Worm (Caenorhabditis elegans): ENCODE data around the gene cutl-12.

The cutl-12 gene

DNA sequence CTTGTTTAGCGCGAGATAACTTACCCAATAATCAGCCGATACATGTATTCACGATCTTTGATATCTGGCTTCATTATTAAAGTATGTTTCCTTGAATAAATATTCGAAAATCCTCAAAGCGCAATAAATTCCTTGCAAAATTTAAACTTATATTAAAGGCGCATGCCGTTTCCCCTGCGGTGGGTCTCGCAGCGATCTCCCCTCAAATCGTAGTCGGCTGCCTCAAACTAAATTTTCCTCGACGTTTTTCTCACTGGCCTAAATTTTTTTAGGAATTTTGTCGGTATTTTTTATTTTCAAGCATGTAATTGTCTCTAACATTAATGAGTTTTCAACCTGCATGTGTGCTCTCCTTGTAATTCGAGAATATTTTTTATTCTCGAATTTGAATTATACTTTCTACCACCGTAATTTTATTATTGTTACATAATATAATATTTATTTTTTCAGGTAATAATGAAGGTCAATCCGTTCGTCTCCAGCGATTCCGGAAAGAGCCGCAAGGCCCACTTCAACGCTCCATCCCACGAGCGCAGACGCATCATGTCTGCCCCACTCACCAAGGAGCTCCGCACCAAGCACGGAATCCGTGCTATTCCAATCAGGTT is 31.8 kb downstream of the cutl-12 start, which contains the start of the genes cpf-1 and rpl-26 (continued):
- no peak for TF ChIP-seq pax-3 (tag; optimal IDR thresholded peaks at IDR 0.05)
- peak; percentile 29 for TF ChIP-seq lin-15B (tag; optimal IDR thresholded peaks at IDR 0.05)
- no peak for TF ChIP-seq ceh-63 (GFP tag; optimal IDR thresholded peaks at IDR 0.05)
- TF ChIP-seq snu-23 (GFP tag; optimal IDR thresholded peaks at IDR 0.05): peak; percentile 69
- TF ChIP-seq nhr-77 (tag; optimal IDR thresholded peaks at IDR 0.05): peak; percentile 37
- peak; percentile 72 to 73 for TF ChIP-seq efl-1 (optimal IDR thresholded peaks at IDR 0.05)
- TF ChIP-seq efl-1 (GFP tag; optimal IDR thresholded peaks at IDR 0.05 in 1 of 2): peak; percentile 73 to 96
- no peak for TF ChIP-seq ama-1 (optimal IDR thresholded peaks at IDR 0.05)
- no peak for TF ChIP-seq aly-2 (tag; optimal IDR thresholded peaks at IDR 0.05)
- TF ChIP-seq jun-1 (tag; optimal IDR thresholded peaks at IDR 0.05): peak; percentile 37
- TF ChIP-seq irx-1 (tag; optimal IDR thresholded peaks at IDR 0.05): no peak
- TF ChIP-seq unc-98 (GFP tag; IDR thresholded peaks at IDR 0.05): no peak
- peak in 1 of 6 experiments; percentile 84 for TF ChIP-seq elt-3 (tag; optimal IDR thresholded peaks at IDR 0.05)
- TF ChIP-seq ztf-11 (tag; optimal IDR thresholded peaks at IDR 0.05): no peak
- no peak for TF ChIP-seq ztf-4 (tag; optimal IDR thresholded peaks at IDR 0.05)
- TF ChIP-seq dsc-1 (tag; optimal IDR thresholded peaks at IDR 0.05): no peak
- TF ChIP-seq swsn-7 (tag; optimal IDR thresholded peaks at IDR 0.05): peak; percentile 53
- peak; percentile 25 for TF ChIP-seq fos-1 (tag; optimal IDR thresholded peaks at IDR 0.05)
- no peak for TF ChIP-seq tlp-1 (tag; optimal IDR thresholded peaks at IDR 0.05)
- no peak for TF ChIP-seq nhr-90 (tag; optimal IDR thresholded peaks at IDR 0.05; ENCODE audit: poor library complexity)
- TF ChIP-seq ceh-8 (GFP tag; optimal IDR thresholded peaks at IDR 0.05): no peak
- TF ChIP-seq alr-1 (tag; optimal IDR thresholded peaks at IDR 0.05; ENCODE audit: borderline replicate concordance): no peak
- no peak for TF ChIP-seq nhr-84 (tag; optimal IDR thresholded peaks at IDR 0.05)
- TF ChIP-seq efl-3 (GFP tag; optimal IDR thresholded peaks at IDR 0.05): no peak
- peak in 1 of 2 experiments; percentile 39 for TF ChIP-seq mdl-1 (tag; optimal IDR thresholded peaks at IDR 0.05)
- TF ChIP-seq nhr-237 (tag; optimal IDR thresholded peaks at IDR 0.05): no peak
- TF ChIP-seq fkh-10 (GFP tag; optimal IDR thresholded peaks at IDR 0.05): no peak
- TF ChIP-seq mep-1 (tag; optimal IDR thresholded peaks at IDR 0.05): peak; percentile 69
- peak; percentile 71 for TF ChIP-seq nhr-20 (tag; optimal IDR thresholded peaks at IDR 0.05)
- TF ChIP-seq C04F5.9 (tag; optimal IDR thresholded peaks at IDR 0.05): no peak
- peak; percentile 26 for TF ChIP-seq unc-86 (tag; optimal IDR thresholded peaks at IDR 0.05)
- no peak for TF ChIP-seq nhr-28 (tag; optimal IDR thresholded peaks at IDR 0.05)
- TF ChIP-seq hpl-2 (GFP tag; optimal IDR thresholded peaks at IDR 0.05): no peak
- TF ChIP-seq nhr-47 (tag; optimal IDR thresholded peaks at IDR 0.05): peak; percentile 44
- peak; percentile 38; the same call in 1 of the 2 replicates for TF ChIP-seq isw-1 (GFP tag; IDR thresholded peaks at IDR 0.05)
- TF ChIP-seq ceh-88 (GFP tag; IDR thresholded peaks at IDR 0.05): no peak
- TF ChIP-seq ces-1 (GFP tag; optimal IDR thresholded peaks at IDR 0.05): no peak
- no peak for TF ChIP-seq unc-62 (GFP tag; optimal IDR thresholded peaks at IDR 0.05)
- peak; percentile 38 for TF ChIP-seq nhr-19 (GFP tag; conservative IDR thresholded peaks at IDR 0.05)
- TF ChIP-seq aha-1 (tag; optimal IDR thresholded peaks at IDR 0.05): no peak
- no peak for TF ChIP-seq unc-30 (tag; optimal IDR thresholded peaks at IDR 0.05)
- TF ChIP-seq tbx-2 (tag; optimal IDR thresholded peaks at IDR 0.05): no peak
- no peak for TF ChIP-seq sptf-1 (tag; optimal IDR thresholded peaks at IDR 0.05)
- TF ChIP-seq hlh-4 (tag; optimal IDR thresholded peaks at IDR 0.05): no peak
- TF ChIP-seq nhr-11 (tag; optimal IDR thresholded peaks at IDR 0.05): no peak
- peak; percentile 65 to 78 (median 67) for TF ChIP-seq dpl-1 (GFP tag; optimal IDR thresholded peaks at IDR 0.05)
- no peak for TF ChIP-seq zag-1 (tag; optimal IDR thresholded peaks at IDR 0.05)
- no peak for TF ChIP-seq elt-2 (tag; optimal IDR thresholded peaks at IDR 0.05)
- TF ChIP-seq egl-13 (tag; optimal IDR thresholded peaks at IDR 0.05): no peak
- TF ChIP-seq mef-2 (tag; optimal IDR thresholded peaks at IDR 0.05): no peak
- TF ChIP-seq lin-39 (tag; optimal IDR thresholded peaks at IDR 0.05): no peak
- no peak for TF ChIP-seq egl-27 (tag; optimal IDR thresholded peaks at IDR 0.05)
- no peak for TF ChIP-seq Y116A8C.19 (tag; optimal IDR thresholded peaks at IDR 0.05; ENCODE audit: borderline replicate concordance)
- TF ChIP-seq lin-14 (GFP tag; optimal IDR thresholded peaks at IDR 0.05): no peak

Data from whole organism, L1 larva.